Worm (Caenorhabditis elegans) whole organism, late embryonic: ENCODE results near the gene srj-29.

Source experiments
- C38D4.7 ChIP-seq: fragments of 200-800 bp; sonication (Bioruptor generic); optimal IDR thresholded peaks from 2 replicates; lab custom pipeline; 2018; ENCODE audit warnings: mild to moderate bottlenecking, missing genetic modification characterization, moderate library complexity, missing compliant biosample characterization
- K02D7.2 ChIP-seq: sonication (generic microtip); optimal IDR thresholded peaks from 2 replicates; lab custom pipeline; 2017; ENCODE audit warnings: mild to moderate bottlenecking, missing genetic modification characterization, missing compliant biosample characterization
- K09A11.1 ChIP-seq: sonication (generic microtip); optimal IDR thresholded peaks from 2 replicates; lab custom pipeline; 2017; ENCODE audit warnings: antibody characterized with exemption, mild to moderate bottlenecking, missing genetic modification characterization, missing compliant biosample characterization; ENCODE audit not compliant: insufficient read depth
- T23F11.4 ChIP-seq: fragments of 200-800 bp; sonication (Bioruptor generic); optimal IDR thresholded peaks from 2 replicates; lab custom pipeline; 2018; ENCODE audit warnings: mild to moderate bottlenecking, missing genetic modification characterization, missing compliant biosample characterization
- Y22D7AL.16 ChIP-seq: sonication (generic microtip); optimal IDR thresholded peaks from 2 replicates; lab custom pipeline; 2016; ENCODE audit warnings: missing genetic modification characterization, missing compliant biosample characterization
- ahr-1 ChIP-seq: sonication (generic microtip); optimal IDR thresholded peaks from 2 replicates; lab custom pipeline; 2016; ENCODE audit warnings: missing genetic modification characterization, missing compliant biosample characterization
- ama-1 ChIP-seq: fragments of 150-350 bp; optimal IDR thresholded peaks from 2 replicates; lab custom pipeline; 2014
- ceh-14 ChIP-seq: sonication (generic microtip); optimal IDR thresholded peaks from 2 replicates; lab custom pipeline; 2016; ENCODE audit warnings: missing genotype, missing genetic modification characterization, missing compliant biosample characterization
- ceh-19 ChIP-seq: fragments of 200-800 bp; sonication (Bioruptor generic); optimal IDR thresholded peaks from 2 replicates; lab custom pipeline; 2018; ENCODE audit warnings: mild to moderate bottlenecking, missing genetic modification characterization, missing compliant biosample characterization
- ceh-2 ChIP-seq: sonication (generic microtip); optimal IDR thresholded peaks from 2 replicates; lab custom pipeline; 2016; ENCODE audit warnings: missing genotype, missing genetic modification characterization, missing compliant biosample characterization
- ceh-22 ChIP-seq: sonication (generic microtip); optimal IDR thresholded peaks from 2 replicates; lab custom pipeline; 2017; ENCODE audit warnings: missing biosample characterization, missing genetic modification characterization
- ceh-24 ChIP-seq: sonication (generic microtip); optimal IDR thresholded peaks from 2 replicates; lab custom pipeline; 2016; ENCODE audit warnings: mild to moderate bottlenecking, missing genetic modification characterization, missing compliant biosample characterization
- ceh-31 ChIP-seq: sonication (generic microtip); optimal IDR thresholded peaks from 2 replicates; lab custom pipeline; 2016; ENCODE audit warnings: missing genetic modification characterization, missing compliant biosample characterization
- ceh-48 ChIP-seq: sonication (generic microtip); optimal IDR thresholded peaks from 2 replicates; lab custom pipeline; 2016; ENCODE audit warnings: missing genetic modification characterization, inconsistent platforms, missing compliant biosample characterization
- che-1 ChIP-seq: sonication (generic microtip); optimal IDR thresholded peaks from 2 replicates; lab custom pipeline; 2016; ENCODE audit warnings: mild to moderate bottlenecking, missing genetic modification characterization, missing compliant biosample characterization
- elt-2 ChIP-seq: sonication (generic microtip); optimal IDR thresholded peaks from 2 replicates; lab custom pipeline; 2016; ENCODE audit warnings: missing genetic modification reagents, missing genetic modification characterization, missing compliant biosample characterization
- elt-4 ChIP-seq: sonication (generic microtip); optimal IDR thresholded peaks from 2 replicates; lab custom pipeline; 2016; ENCODE audit warnings: missing genetic modification characterization, missing compliant biosample characterization
- ets-4 ChIP-seq: sonication (generic microtip); optimal IDR thresholded peaks from 2 replicates; lab custom pipeline; 2016; ENCODE audit warnings: missing genetic modification characterization, missing compliant biosample characterization
- eyg-1 ChIP-seq: sonication (generic microtip); optimal IDR thresholded peaks from 2 replicates; lab custom pipeline; 2016; ENCODE audit warnings: missing genotype, missing genetic modification characterization, missing compliant biosample characterization
- fax-1 ChIP-seq: sonication (generic microtip); optimal IDR thresholded peaks from 2 replicates; lab custom pipeline; 2016; ENCODE audit warnings: missing genotype, missing genetic modification characterization, missing compliant biosample characterization
- fkh-10 ChIP-seq: fragments of 150-350 bp; optimal IDR thresholded peaks from 2 replicates; lab custom pipeline; 2014; ENCODE audit warnings: missing biosample characterization, missing genetic modification reagents, missing genetic modification characterization
- fkh-6 ChIP-seq: sonication (generic microtip); optimal IDR thresholded peaks from 2 replicates; lab custom pipeline; 2016; ENCODE audit warnings: missing genetic modification characterization, missing compliant biosample characterization
- hlh-13 ChIP-seq: fragments of 200-800 bp; sonication (Bioruptor generic); optimal IDR thresholded peaks from 2 replicates; lab custom pipeline; 2018; ENCODE audit warnings: mild to moderate bottlenecking, missing genetic modification characterization, missing compliant biosample characterization
- hlh-30 ChIP-seq: sonication (generic microtip); optimal IDR thresholded peaks from 2 replicates; lab custom pipeline; 2017; ENCODE audit warnings: antibody characterized with exemption, missing genetic modification characterization, missing compliant biosample characterization; ENCODE audit not compliant: insufficient read depth
- lim-6 ChIP-seq: sonication (generic microtip); optimal IDR thresholded peaks from 2 replicates; lab custom pipeline; 2016; ENCODE audit warnings: missing genetic modification characterization, missing compliant biosample characterization
- mec-3 ChIP-seq: sonication (generic microtip); optimal IDR thresholded peaks from 2 replicates; lab custom pipeline; 2016; ENCODE audit warnings: borderline replicate concordance, missing genetic modification characterization, missing compliant biosample characterization
- nhr-11 ChIP-seq: fragments of 150-350 bp; optimal IDR thresholded peaks from 2 replicates; lab custom pipeline; 2014; ENCODE audit warnings: missing biosample characterization, missing genetic modification characterization
- npax-4 ChIP-seq: sonication (generic microtip); optimal IDR thresholded peaks from 2 replicates; lab custom pipeline; 2016; ENCODE audit warnings: missing genetic modification characterization, missing compliant biosample characterization
- pag-3 ChIP-seq: sonication (generic microtip); optimal IDR thresholded peaks from 2 replicates; lab custom pipeline; 2016; ENCODE audit warnings: missing compliant biosample characterization, missing genetic modification characterization, borderline replicate concordance
- pax-1 ChIP-seq: fragments of 150-350 bp; optimal IDR thresholded peaks from 2 replicates; lab custom pipeline; 2014; ENCODE audit warnings: missing biosample characterization, missing genetic modification characterization
- pqm-1 ChIP-seq: sonication (generic microtip); optimal IDR thresholded peaks from 2 replicates; lab custom pipeline; 2016; ENCODE audit warnings: missing genetic modification characterization, missing compliant biosample characterization
- sdc-2 ChIP-seq: sonication (generic microtip); optimal IDR thresholded peaks from 2 replicates; lab custom pipeline; 2016; ENCODE audit warnings: missing genotype, missing genetic modification characterization, missing compliant biosample characterization
- sox-2 ChIP-seq: fragments of 200-800 bp; sonication (Bioruptor generic); IDR thresholded peaks from 2 replicates; pipeline ENCODE4 v1.3.6; 2022; ENCODE audit warnings: missing genetic modification reagents, missing genetic modification characterization, missing compliant biosample characterization
- sox-4 ChIP-seq: sonication (generic microtip); optimal IDR thresholded peaks from 2 replicates; lab custom pipeline; 2017; ENCODE audit warnings: mild to moderate bottlenecking, missing genetic modification characterization, inconsistent platforms, missing compliant biosample characterization
- tbx-2 ChIP-seq: sonication (generic microtip); optimal IDR thresholded peaks from 2 replicates; lab custom pipeline; 2016; ENCODE audit warnings: missing genetic modification characterization, missing compliant biosample characterization
- tbx-7 ChIP-seq: sonication (generic microtip); optimal IDR thresholded peaks from 2 replicates; lab custom pipeline; 2016; ENCODE audit warnings: missing genotype, missing genetic modification characterization, missing compliant biosample characterization
- unc-42 ChIP-seq: sonication (generic microtip); optimal IDR thresholded peaks from 2 replicates; lab custom pipeline; 2016; ENCODE audit warnings: missing genotype, missing genetic modification characterization, missing compliant biosample characterization
- unc-86 ChIP-seq: sonication (generic microtip); optimal IDR thresholded peaks from 2 replicates; lab custom pipeline; 2016; ENCODE audit warnings: missing genetic modification characterization, missing compliant biosample characterization
- zip-5 ChIP-seq: sonication (generic microtip); optimal IDR thresholded peaks from 2 replicates; lab custom pipeline; 2016; ENCODE audit warnings: missing genetic modification characterization, missing compliant biosample characterization
- ztf-16 ChIP-seq: sonication (generic microtip); optimal IDR thresholded peaks from 2 replicates; lab custom pipeline; 2017; ENCODE audit warnings: missing genetic modification characterization, missing compliant biosample characterization

srj-29 gene

DNA sequence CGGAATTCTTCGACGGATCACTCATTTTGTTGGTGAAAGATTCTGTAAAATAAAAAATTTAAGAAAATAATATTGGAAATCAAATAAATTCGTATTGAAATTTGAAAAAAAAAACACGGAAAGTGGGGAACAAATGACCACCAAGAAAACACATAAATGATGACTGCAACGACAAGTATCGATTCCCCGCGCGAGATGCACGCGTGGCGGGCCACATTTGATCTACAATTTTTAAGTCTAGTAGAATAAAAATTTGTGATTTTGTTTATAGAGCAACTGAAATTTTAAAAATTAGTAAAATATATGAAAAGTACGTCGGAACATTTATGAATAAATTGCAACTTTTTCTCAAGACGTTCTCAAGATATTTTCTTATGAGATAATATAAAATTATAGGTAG lies 20.4 kb upstream of the srj-29 start, which contains the start of gene F14H3.4:
Gene F14H3.4, minus strand, starts transcription at position 42 of the 400 bp plus-strand sequence.
- TF ChIP-seq fax-1 (tag; lab: Kevin White, UChicago) (no peak), ceh-24 (tag; lab: Kevin White, UChicago) (no peak), unc-42 (tag; lab: Kevin White, UChicago) (no peak), tbx-7 (no peak), sox-2 (no peak), ets-4 (tag; lab: Kevin White, UChicago) (no peak), hlh-30 (tag; lab: Kevin White, UChicago) (no peak), ceh-22 (tag; lab: Kevin White, UChicago) (no peak), ahr-1 (tag; lab: Kevin White, UChicago) (no peak), elt-4 (no peak), sox-4 (tag; lab: Kevin White, UChicago) (no peak), nhr-11 (tag; lab: Kevin White, UChicago) (no peak), sdc-2 (tag; lab: Kevin White, UChicago) (no peak), npax-4 (tag; lab: Kevin White, UChicago) (no peak), ceh-19 (GFP tag; lab: Kevin White, UChicago) (no peak), fkh-10 (GFP tag; lab: Kevin White, UChicago) (no peak)

DNA sequence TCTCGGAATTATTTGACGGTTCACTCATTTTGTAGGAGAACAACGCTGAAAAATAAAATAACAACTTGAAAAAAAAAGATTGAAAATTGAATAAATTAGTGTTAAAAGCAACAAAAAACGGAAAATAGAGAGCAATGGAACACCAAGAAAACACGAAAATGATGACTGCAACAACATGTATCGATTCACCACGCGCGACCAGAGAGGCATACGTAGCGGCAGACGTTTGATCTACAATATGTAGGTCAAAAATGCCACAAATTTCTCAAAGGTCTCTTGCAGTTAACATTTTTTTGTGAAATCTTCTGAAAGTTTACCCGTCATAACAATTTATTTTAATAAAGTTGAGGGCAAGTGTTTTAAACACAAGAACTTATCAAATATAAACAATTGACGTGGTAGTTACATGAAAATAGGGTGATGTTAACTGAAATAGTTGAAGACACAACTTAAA lies 18.4 kb upstream of the srj-29 start, which contains the start of gene F14H3.5:
Gene F14H3.5, minus strand, starts transcription at position 51 of the 454 bp plus-strand sequence.
- TF ChIP-seq ztf-16: no peak
- TF ChIP-seq npax-4 (tag; lab: Kevin White, UChicago): no peak
- TF ChIP-seq ahr-1 (tag; lab: Kevin White, UChicago): no peak
- TF ChIP-seq unc-86: no peak
- no peak for TF ChIP-seq che-1 (tag; lab: Kevin White, UChicago)
- TF ChIP-seq ets-4 (tag; lab: Kevin White, UChicago): no peak
- no peak for TF ChIP-seq nhr-11 (tag; lab: Kevin White, UChicago)
- no peak for TF ChIP-seq hlh-30 (tag; lab: Kevin White, UChicago)
- no peak for TF ChIP-seq tbx-2 (tag; lab: Kevin White, UChicago)
- TF ChIP-seq T23F11.4: no peak
- no peak for TF ChIP-seq C38D4.7 (GFP tag; lab: Kevin White, UChicago)
- no peak for TF ChIP-seq eyg-1 (tag; lab: Kevin White, UChicago)
- no peak for TF ChIP-seq lim-6
- TF ChIP-seq K09A11.1 (tag; lab: Kevin White, UChicago): no peak
- no peak for TF ChIP-seq zip-5 (tag; lab: Kevin White, UChicago)
- TF ChIP-seq Y22D7AL.16 (tag; lab: Kevin White, UChicago): no peak
- TF ChIP-seq ceh-31: no peak
- no peak for TF ChIP-seq elt-2 (tag; lab: Kevin White, UChicago)
- TF ChIP-seq, all 69 proteins: peak for 0

DNA sequence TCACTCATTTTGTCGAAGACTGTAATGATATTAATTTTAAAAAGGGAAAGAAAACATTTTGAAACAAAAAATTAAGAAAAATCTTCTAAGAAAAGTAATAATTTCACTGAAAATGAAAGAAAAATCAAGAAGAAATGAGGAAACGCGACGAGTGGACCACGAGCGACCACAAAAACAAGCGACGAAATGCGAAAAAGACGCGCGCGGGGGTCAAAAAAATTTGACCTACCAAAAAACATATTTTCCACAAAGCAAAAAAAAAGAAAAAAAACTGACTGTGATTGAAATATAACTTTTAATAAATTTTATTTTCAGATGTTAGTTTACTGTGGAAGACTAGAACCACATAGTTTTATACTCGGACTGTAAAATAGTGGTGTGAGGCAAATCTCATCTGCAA lies 16.6 kb upstream of the srj-29 start, which contains the start of gene F14H3.6:
Gene F14H3.6, minus strand, starts transcription at position 22 of the 400 bp plus-strand sequence.
- TF ChIP-seq pqm-1 (no peak), pag-3 (tag; lab: Kevin White, UChicago) (no peak), ceh-48 (tag; lab: Kevin White, UChicago) (no peak), ahr-1 (tag; lab: Kevin White, UChicago) (no peak), pax-1 (tag; lab: Kevin White, UChicago) (no peak), mec-3 (tag; lab: Kevin White, UChicago) (no peak), ztf-16 (no peak), K09A11.1 (tag; lab: Kevin White, UChicago) (no peak), tbx-7 (no peak), ets-4 (tag; lab: Kevin White, UChicago) (no peak), ama-1 (lab: Kevin White, UChicago) (no peak), ceh-24 (tag; lab: Kevin White, UChicago) (no peak), K02D7.2 (no peak), ceh-14 (tag; lab: Kevin White, UChicago) (no peak), fkh-6 (tag; lab: Kevin White, UChicago) (no peak), ceh-2 (no peak), hlh-13 (no peak)
